Worm (Caenorhabditis elegans): ENCODE results near the gene ZK370.4.

ce11 chrIII:8688438-8688946 is 42.7 kb downstream of the ZK370.4 start, which contains the start of gene hadb-1:
- TF ChIP-seq ceh-48 (tag; optimal IDR thresholded peaks at IDR 0.05) (no peak), ztf-16 (tag; optimal IDR thresholded peaks at IDR 0.05) (no peak), eyg-1 (tag; optimal IDR thresholded peaks at IDR 0.05) (no peak), ama-1 (optimal IDR thresholded peaks at IDR 0.05) (no peak), pha-4 (tag; optimal IDR thresholded peaks at IDR 0.05) (no peak), fkh-10 (GFP tag; optimal IDR thresholded peaks at IDR 0.05) (no peak), ceh-9 (tag; optimal IDR thresholded peaks at IDR 0.05) (no peak), ets-4 (tag; optimal IDR thresholded peaks at IDR 0.05) (no peak), pqm-1 (tag; optimal IDR thresholded peaks at IDR 0.05) (no peak)

All from whole organism, late embryonic.